Fruit fly (Drosophila melanogaster): ENCODE data around the gene Cdk5alpha.

- TF ChIP-seq CG6163 (GFP tag; IDR thresholded peaks at IDR 0.05) (no peak), CG8319 (GFP tag; optimal IDR thresholded peaks at IDR 0.05) (no peak), acj6 (GFP tag; optimal IDR thresholded peaks at IDR 0.05) (no peak)
Observed at dm6 chr2L:10310614-10311382, at the start of gene Cdk5alpha.
